Worm (Caenorhabditis elegans) whole organism, L3 larva: ENCODE data around the gene irld-21.

Source experiments
- aly-2 ChIP-seq: fragments of 150-350 bp; optimal IDR thresholded peaks from 2 replicates; lab custom pipeline; 2014; ENCODE audit warnings: missing biosample characterization, missing genetic modification characterization
- ama-1 ChIP-seq: fragments of 150-350 bp; optimal IDR thresholded peaks from 2 replicates; lab custom pipeline; 2018
- elt-2 ChIP-seq: sonication (generic microtip); optimal IDR thresholded peaks from 2 replicates; lab custom pipeline; 2016; ENCODE audit warnings: missing genetic modification reagents, mild to moderate bottlenecking, missing genetic modification characterization, missing compliant biosample characterization
- fos-1 ChIP-seq: fragments of 150-350 bp; optimal IDR thresholded peaks from 2 replicates; lab custom pipeline; 2014; ENCODE audit warnings: missing biosample characterization, missing genetic modification characterization
- lin-15B ChIP-seq: fragments of 150-350 bp; optimal IDR thresholded peaks from 2 replicates; lab custom pipeline; 2014; ENCODE audit warnings: missing biosample characterization, missing genetic modification characterization
- mdl-1 ChIP-seq: fragments of 150-350 bp; optimal IDR thresholded peaks from 2 replicates; lab custom pipeline; 2014; ENCODE audit warnings: missing biosample characterization, missing genetic modification characterization
- nhr-11 ChIP-seq: fragments of 150-350 bp; optimal IDR thresholded peaks from 2 replicates; lab custom pipeline; 2014; ENCODE audit warnings: missing biosample characterization, missing genetic modification characterization
- nhr-12 ChIP-seq: fragments of 150-350 bp; optimal IDR thresholded peaks from 2 replicates; lab custom pipeline; 2014; ENCODE audit warnings: missing biosample characterization, missing genetic modification characterization
- nhr-23 ChIP-seq: fragments of 150-350 bp; optimal IDR thresholded peaks from 2 replicates; lab custom pipeline; 2014; ENCODE audit warnings: missing biosample characterization, missing genetic modification reagents, missing genetic modification characterization
- nhr-237 ChIP-seq: fragments of 150-350 bp; optimal IDR thresholded peaks from 2 replicates; lab custom pipeline; 2014; ENCODE audit warnings: missing biosample characterization, missing genetic modification characterization
- pha-4 ChIP-seq: fragments of 150-350 bp; optimal IDR thresholded peaks from 2 replicates; lab custom pipeline; 2014; ENCODE audit warnings: missing biosample characterization, missing genetic modification reagents, missing genetic modification characterization
- snpc-4 ChIP-seq: fragments of 150-350 bp; optimal IDR thresholded peaks from 2 replicates; lab custom pipeline; 2014; ENCODE audit warnings: missing biosample characterization, missing genetic modification characterization
- unc-39 ChIP-seq: sonication (generic microtip); optimal IDR thresholded peaks from 4 replicates; lab custom pipeline; 2017; ENCODE audit warnings: missing biosample characterization, missing genetic modification characterization

DNA sequence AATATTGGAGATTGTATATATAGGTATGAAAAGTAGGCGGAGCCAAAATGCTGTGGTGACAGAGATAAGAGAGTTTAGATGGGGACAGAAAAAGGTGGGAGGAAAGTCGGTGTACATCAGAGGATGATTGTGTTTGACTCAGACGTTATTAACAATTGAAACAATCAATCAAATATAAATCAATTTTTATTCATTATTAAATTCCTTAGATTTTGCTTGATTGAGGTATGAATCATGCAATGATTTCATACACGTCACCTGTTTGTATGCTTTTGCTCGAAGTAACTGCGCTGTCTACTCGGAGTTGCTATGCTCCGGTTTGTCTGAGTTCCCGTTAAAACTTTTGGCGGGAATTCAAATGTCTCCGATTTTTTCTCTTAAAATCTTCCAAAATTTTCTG, 7.0 kb downstream of the irld-21 start, which contains the start of gene C04G2.10:
- TF ChIP-seq aly-2 (tag; lab: Kevin White, UChicago) (no peak), unc-39 (tag; lab: Kevin White, UChicago) (no peak), nhr-11 (tag; lab: Kevin White, UChicago) (no peak), mdl-1 (tag; lab: Kevin White, UChicago) (no peak), lin-15B (tag; lab: Kevin White, UChicago) (no peak), nhr-12 (tag; lab: Kevin White, UChicago) (no peak), pha-4 (tag; lab: Kevin White, UChicago) (no peak), elt-2 (tag; lab: Kevin White, UChicago) (no peak), nhr-237 (tag; lab: Kevin White, UChicago) (no peak), snpc-4 (tag; lab: Kevin White, UChicago) (no peak), ama-1 (lab: Kevin White, UChicago) (no peak), fos-1 (tag; lab: Kevin White, UChicago) (no peak), nhr-23 (tag; lab: Kevin White, UChicago) (no peak)
